Worm (Caenorhabditis elegans) whole organism, mixed stage, embryonic: ENCODE measurements around the gene pha-2.

ENCODE experiments used
- M03D4.4 ChIP-seq: sonication (generic microtip); optimal IDR thresholded peaks from 2 replicates; lab custom pipeline; 2017; ENCODE audit warnings: mild to moderate bottlenecking, missing genetic modification characterization, missing compliant biosample characterization
- pha-4 ChIP-seq: fragments of 150-350 bp; optimal IDR thresholded peaks from 2 replicates; lab custom pipeline; 2018; ENCODE audit warnings: missing biosample characterization, missing genetic modification reagents, missing genetic modification characterization
- snpc-4 ChIP-seq: fragments of 150-350 bp; optimal IDR thresholded peaks from 2 replicates; lab custom pipeline; 2014; ENCODE audit warnings: missing biosample characterization, missing genetic modification characterization
- unc-62 ChIP-seq: fragments of 150-350 bp; optimal IDR thresholded peaks from 2 replicates; lab custom pipeline; 2014; ENCODE audit warnings: missing biosample characterization, missing genetic modification reagents, missing genetic modification characterization
- ztf-11 ChIP-seq: fragments of 150-350 bp; optimal IDR thresholded peaks from 2 replicates; lab custom pipeline; 2014; ENCODE audit warnings: missing biosample characterization, missing genetic modification characterization

DNA sequence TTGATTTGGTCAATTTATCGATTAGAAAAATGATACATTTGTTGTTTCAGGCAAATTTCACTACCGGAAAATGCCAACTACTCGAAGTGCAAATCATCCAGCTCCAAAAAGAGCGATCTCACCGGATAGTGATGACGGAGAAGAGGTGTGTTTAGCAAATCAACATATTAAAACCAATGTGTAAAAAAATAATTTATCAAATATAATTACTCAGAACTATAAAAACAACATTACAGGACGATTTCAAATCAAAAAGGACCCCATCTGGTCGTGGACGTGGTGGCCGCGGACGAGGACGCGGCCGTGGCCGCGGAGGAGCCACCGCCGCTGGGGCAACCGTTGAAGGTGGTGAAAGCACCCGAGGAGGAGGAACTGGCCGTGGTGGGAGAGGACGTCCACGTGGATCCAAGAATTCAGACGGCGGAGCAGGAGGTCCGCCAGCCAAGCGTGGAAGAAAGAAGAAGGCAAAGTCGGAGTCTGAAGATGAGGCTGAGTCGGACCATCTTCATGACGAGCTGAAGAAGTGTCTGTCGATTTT, 42.8 kb downstream of the pha-2 start, which contains the start of gene F13C5.2:
- TF ChIP-seq ztf-11 (tag; lab: Kevin White, UChicago) (no peak), pha-4 (tag; lab: Kevin White, UChicago) (no peak), M03D4.4 (tag; lab: Kevin White, UChicago) (no peak), snpc-4 (tag; lab: Kevin White, UChicago) (no peak), unc-62 (GFP tag; lab: Kevin White, UChicago) (no peak)
